Worm (Caenorhabditis elegans): Measurements from ENCODE around the gene clk-1.

ce11 chrIII:5274715-5275355 lies 2.9 kb upstream of the clk-1 start, which contains the start of the genes daf-41 and toc-1:
- TF ChIP-seq ztf-4 (tag; optimal IDR thresholded peaks at IDR 0.05) (peak; percentile 30), lin-13 (GFP tag; optimal IDR thresholded peaks at IDR 0.05) (peak; percentile 62), nhr-11 (tag; optimal IDR thresholded peaks at IDR 0.05) (no peak), lin-39 (tag; optimal IDR thresholded peaks at IDR 0.05) (no peak), skn-1 (tag; optimal IDR thresholded peaks at IDR 0.05) (no peak), mdl-1 (tag; optimal IDR thresholded peaks at IDR 0.05) (no peak), unc-39 (tag; optimal IDR thresholded peaks at IDR 0.05) (no peak), nhr-10 (tag; optimal IDR thresholded peaks at IDR 0.05) (no peak), fos-1 (tag; optimal IDR thresholded peaks at IDR 0.05) (peak; percentile 23), zag-1 (tag; optimal IDR thresholded peaks at IDR 0.05) (no peak), elt-3 (tag; optimal IDR thresholded peaks at IDR 0.05) (no peak), unc-62 (GFP tag; optimal IDR thresholded peaks at IDR 0.05) (no peak), aly-2 (tag; optimal IDR thresholded peaks at IDR 0.05) (no peak)
